Worm (Caenorhabditis elegans) whole organism, L4 larva: ENCODE measurements around the gene ZC13.10.

Experiments
- D1046.2 ChIP-seq: fragments of 200-800 bp; sonication (Bioruptor generic); IDR thresholded peaks from 2 replicates; pipeline ENCODE4 v1.3.6; 2022; ENCODE audit warnings: missing genetic modification characterization, missing compliant biosample characterization
- F10B5.3 ChIP-seq: sonication (generic microtip); optimal IDR thresholded peaks from 2 replicates; lab custom pipeline; 2016; ENCODE audit warnings: mild to moderate bottlenecking, missing genetic modification characterization, missing compliant biosample characterization
- R02D3.7 ChIP-seq: fragments of 150-350 bp; sonication (generic microtip); optimal IDR thresholded peaks from 3 replicates; lab custom pipeline; 2014; ENCODE audit warnings: missing biosample characterization, missing genetic modification characterization
- T20F7.1 ChIP-seq: fragments of 200-800 bp; sonication (Bioruptor generic); optimal IDR thresholded peaks from 2 replicates; lab custom pipeline; 2018; ENCODE audit warnings: mild to moderate bottlenecking, missing genetic modification characterization, missing compliant biosample characterization
- T26A8.4 ChIP-seq: fragments of 200-800 bp; sonication (Bioruptor generic); IDR thresholded peaks from 2 replicates; pipeline ENCODE4 v1.3.6; 2022; ENCODE audit warnings: missing genetic modification characterization, missing compliant biosample characterization
- Y105C5A.15 ChIP-seq: fragments of 200-800 bp; sonication (Bioruptor generic); IDR thresholded peaks from 2 replicates; pipeline ENCODE4 v1.3.6; 2022; ENCODE audit warnings: missing genetic modification characterization, missing compliant biosample characterization
- Y48G9A.11 ChIP-seq: fragments of 200-800 bp; sonication (Bioruptor generic); IDR thresholded peaks from 2 replicates; pipeline ENCODE4 v1.3.6; 2022; ENCODE audit warnings: missing genetic modification reagents, missing genetic modification characterization, missing compliant biosample characterization
- Y5F2A.4 ChIP-seq: fragments of 200-800 bp; sonication (Bioruptor generic); optimal IDR thresholded peaks from 2 replicates; lab custom pipeline; 2018; ENCODE audit warnings: mild to moderate bottlenecking, missing genetic modification characterization, missing compliant biosample characterization
- Y75B8A.6 ChIP-seq: fragments of 200-800 bp; sonication (Bioruptor generic); IDR thresholded peaks from 2 replicates; pipeline ENCODE4 v1.3.6; 2022; ENCODE audit warnings: missing genetic modification reagents, missing genetic modification characterization, missing compliant biosample characterization
- ZK337.2 ChIP-seq: fragments of 200-800 bp; sonication (Bioruptor generic); IDR thresholded peaks from 2 replicates; pipeline ENCODE4 v1.3.6; 2022; ENCODE audit warnings: missing genetic modification reagents, missing genetic modification characterization, missing compliant biosample characterization
- ZK546.5 ChIP-seq, 2 experiments: sonication (generic microtip); optimal IDR thresholded peaks; 2 replicates each; lab custom pipeline; 2017; ENCODE audit warnings: missing biosample characterization in 2 of 2, missing genetic modification characterization in 2 of 2
- aha-1 ChIP-seq: fragments of 150-350 bp; peaks from one replicate; lab custom pipeline; 2014; ENCODE audit warnings: missing biosample characterization, missing genetic modification characterization
- arid-1 ChIP-seq: fragments of 200-800 bp; sonication (Bioruptor generic); conservative IDR thresholded peaks from 2 replicates; pipeline ENCODE4 v1.3.6; 2022; ENCODE audit warnings: missing genetic modification reagents, missing genetic modification characterization, missing compliant biosample characterization
- ces-1 ChIP-seq: fragments of 150-350 bp; sonication (generic microtip); optimal IDR thresholded peaks from 4 replicates; lab custom pipeline; 2014; ENCODE audit warnings: missing biosample characterization, missing genetic modification reagents, missing genetic modification characterization
- daf-16 ChIP-seq, 3 experiments: sonication (generic microtip); optimal IDR thresholded peaks; 2 replicates each; lab custom pipeline; 2016 to 2017; ENCODE audit warnings: missing genetic modification characterization in 3 of 3, missing genetic modification reagents in 3 of 3, mild to moderate bottlenecking in 2 of 3, missing compliant biosample characterization in 2 of 3, missing biosample characterization in 1 of 3, moderate library complexity in 1 of 3
- dve-1 ChIP-seq: sonication (generic microtip); optimal IDR thresholded peaks from 2 replicates; lab custom pipeline; 2017; ENCODE audit warnings: antibody characterized with exemption, mild to moderate bottlenecking, missing genetic modification characterization, missing compliant biosample characterization; ENCODE audit not compliant: insufficient read depth
- egl-43 ChIP-seq: fragments of 200-800 bp; sonication (Bioruptor generic); IDR thresholded peaks from 2 replicates; pipeline ENCODE4 v1.3.6; 2022; ENCODE audit warnings: missing genetic modification reagents, missing genetic modification characterization, missing compliant biosample characterization
- fos-1 ChIP-seq: fragments of 150-350 bp; optimal IDR thresholded peaks from 2 replicates; lab custom pipeline; 2014; ENCODE audit warnings: missing biosample characterization, missing genetic modification characterization
- gei-8 ChIP-seq: fragments of 200-800 bp; sonication (Bioruptor generic); optimal IDR thresholded peaks from 2 replicates; lab custom pipeline; 2018; ENCODE audit warnings: mild to moderate bottlenecking, missing genetic modification characterization, missing compliant biosample characterization
- hif-1 ChIP-seq, 2 experiments: sonication (generic microtip); optimal IDR thresholded peaks; 2 replicates each; lab custom pipeline; 2016 to 2017; ENCODE audit warnings: missing compliant biosample characterization in 2 of 2, missing genetic modification characterization in 2 of 2, missing genetic modification reagents in 2 of 2, missing genotype in 2 of 2, mild to moderate bottlenecking in 1 of 2
- hlh-11 ChIP-seq: fragments of 200-800 bp; sonication (Bioruptor generic); optimal IDR thresholded peaks from 2 replicates; lab custom pipeline; 2018; ENCODE audit warnings: mild to moderate bottlenecking, missing genetic modification characterization, missing compliant biosample characterization
- hlh-30 ChIP-seq: sonication (generic microtip); optimal IDR thresholded peaks from 2 replicates; lab custom pipeline; 2017; ENCODE audit warnings: antibody characterized with exemption, mild to moderate bottlenecking, missing genetic modification characterization, missing compliant biosample characterization; ENCODE audit not compliant: insufficient read depth
- lim-7 ChIP-seq: fragments of 200-800 bp; sonication (Bioruptor generic); IDR thresholded peaks from 2 replicates; pipeline ENCODE4 v1.3.6; 2022; ENCODE audit warnings: missing genetic modification characterization, missing compliant biosample characterization
- lin-1 ChIP-seq: fragments of 200-800 bp; sonication (Bioruptor generic); IDR thresholded peaks from 2 replicates; pipeline ENCODE4 v1.3.6; 2022; ENCODE audit warnings: missing genetic modification reagents, missing genetic modification characterization, missing compliant biosample characterization
- lin-13 ChIP-seq: fragments of 150-350 bp; optimal IDR thresholded peaks from 2 replicates; lab custom pipeline; 2014; ENCODE audit warnings: missing biosample characterization, missing genetic modification reagents, missing genetic modification characterization
- lin-15B ChIP-seq: fragments of 150-350 bp; sonication (generic microtip); optimal IDR thresholded peaks from 3 replicates; lab custom pipeline; 2014; ENCODE audit warnings: missing biosample characterization, missing genetic modification characterization
- lin-38 ChIP-seq: fragments of 200-800 bp; sonication (Bioruptor generic); IDR thresholded peaks from 2 replicates; pipeline ENCODE4 v1.3.6; 2022; ENCODE audit warnings: missing genetic modification reagents, missing genetic modification characterization, missing compliant biosample characterization
- madf-5 ChIP-seq, 2 experiments: fragments of 200-800 bp; sonication (Bioruptor generic); IDR thresholded peaks; 2 replicates each; pipeline ENCODE4 v1.3.6; 2022; ENCODE audit warnings: missing compliant biosample characterization in 2 of 2, missing genetic modification characterization in 2 of 2
- mdt-29 ChIP-seq: fragments of 200-800 bp; sonication (Bioruptor generic); IDR thresholded peaks from 2 replicates; pipeline ENCODE4 v1.3.6; 2022; ENCODE audit warnings: missing genetic modification reagents, missing genetic modification characterization, missing compliant biosample characterization
- mep-1 ChIP-seq: fragments of 150-350 bp; sonication (generic microtip); optimal IDR thresholded peaks from 3 replicates; lab custom pipeline; 2014; ENCODE audit warnings: missing biosample characterization, missing genetic modification characterization
- mes-2 ChIP-seq: sonication (generic microtip); optimal IDR thresholded peaks from 2 replicates; lab custom pipeline; 2016; ENCODE audit warnings: missing genotype, mild to moderate bottlenecking, missing genetic modification characterization, missing compliant biosample characterization; ENCODE audit not compliant: poor library complexity, severe bottlenecking
- mxl-2 ChIP-seq: fragments of 200-800 bp; sonication (Bioruptor generic); conservative IDR thresholded peaks from 2 replicates; pipeline ENCODE4 v1.3.6; 2022; ENCODE audit warnings: missing genetic modification reagents, missing genetic modification characterization, missing compliant biosample characterization
- mxl-3 ChIP-seq: fragments of 200-800 bp; sonication (Bioruptor generic); optimal IDR thresholded peaks from 2 replicates; lab custom pipeline; 2018; ENCODE audit warnings: mild to moderate bottlenecking, missing genetic modification characterization, missing compliant biosample characterization
- nhr-25 ChIP-seq: sonication (generic microtip); optimal IDR thresholded peaks from 2 replicates; lab custom pipeline; 2017; ENCODE audit warnings: missing genetic modification characterization, mild to moderate bottlenecking, missing compliant biosample characterization, antibody characterized with exemption, moderate library complexity, borderline replicate concordance; ENCODE audit not compliant: insufficient read depth
- nhr-28 ChIP-seq: fragments of 150-350 bp; optimal IDR thresholded peaks from 2 replicates; lab custom pipeline; 2014; ENCODE audit warnings: missing biosample characterization, missing genetic modification characterization
- nhr-6 ChIP-seq: fragments of 150-350 bp; optimal IDR thresholded peaks from 2 replicates; lab custom pipeline; 2014; ENCODE audit warnings: missing biosample characterization, missing genetic modification characterization
- nhr-76 ChIP-seq: fragments of 150-350 bp; optimal IDR thresholded peaks from 2 replicates; lab custom pipeline; 2014; ENCODE audit warnings: missing biosample characterization, missing genetic modification characterization
- pha-4 ChIP-seq, 2 experiments: fragments of 150-350 bp in 1 of 2; fragments of 200-800 bp in 1 of 2; sonication (Bioruptor generic) in 1 of 2; IDR thresholded peaks in 1 of 2; optimal IDR thresholded peaks in 1 of 2; 2 replicates each; pipeline versions ENCODE4 v1.3.6 to Lab custom; 2014 to 2022; ENCODE audit warnings: missing genetic modification characterization in 2 of 2, missing genetic modification reagents in 2 of 2, missing biosample characterization in 1 of 2, missing compliant biosample characterization in 1 of 2
- pqm-1 ChIP-seq: sonication (generic microtip); optimal IDR thresholded peaks from 2 replicates; lab custom pipeline; 2017; ENCODE audit warnings: missing biosample characterization, missing genetic modification characterization
- rbr-2 ChIP-seq: sonication (generic microtip); optimal IDR thresholded peaks from 2 replicates; lab custom pipeline; 2016; ENCODE audit warnings: missing genotype, missing genetic modification characterization, missing compliant biosample characterization
- sdz-12 ChIP-seq: fragments of 200-800 bp; sonication (Bioruptor generic); optimal IDR thresholded peaks from 2 replicates; lab custom pipeline; 2018; ENCODE audit warnings: mild to moderate bottlenecking, missing genetic modification characterization, missing compliant biosample characterization
- set-16 ChIP-seq: fragments of 200-800 bp; sonication (Bioruptor generic); IDR thresholded peaks from 2 replicates; pipeline ENCODE4 v1.3.6; 2022; ENCODE audit warnings: missing genetic modification reagents, missing genetic modification characterization, missing compliant biosample characterization
- snpc-1.2 ChIP-seq: fragments of 200-800 bp; sonication (Bioruptor generic); IDR thresholded peaks from 2 replicates; pipeline ENCODE4 v1.3.6; 2022; ENCODE audit warnings: missing genetic modification reagents, missing genetic modification characterization, missing compliant biosample characterization
- spr-1 ChIP-seq: sonication (generic microtip); optimal IDR thresholded peaks from 2 replicates; lab custom pipeline; 2016; ENCODE audit warnings: mild to moderate bottlenecking, missing genetic modification characterization, missing compliant biosample characterization
- tag-97 ChIP-seq: fragments of 200-800 bp; sonication (Bioruptor generic); IDR thresholded peaks from 2 replicates; pipeline ENCODE4 v1.3.6; 2022; ENCODE audit warnings: missing genetic modification characterization, missing compliant biosample characterization
- unc-62 ChIP-seq, 3 experiments: fragments of 150-350 bp in 1 of 3; sonication (generic microtip); optimal IDR thresholded peaks in 2 of 3; peaks in 1 of 3; 1 replicate in 1 of 3; 2 replicates in 2 of 3; lab custom pipeline; 2014 to 2017; ENCODE audit warnings: missing biosample characterization in 3 of 3, missing genetic modification characterization in 3 of 3, missing genetic modification reagents in 3 of 3, missing genotype in 1 of 3
- zfp-2 ChIP-seq: sonication (generic microtip); optimal IDR thresholded peaks from 2 replicates; lab custom pipeline; 2016; ENCODE audit warnings: mild to moderate bottlenecking, missing genetic modification characterization, missing compliant biosample characterization

Gene ZC13.10

DNA sequence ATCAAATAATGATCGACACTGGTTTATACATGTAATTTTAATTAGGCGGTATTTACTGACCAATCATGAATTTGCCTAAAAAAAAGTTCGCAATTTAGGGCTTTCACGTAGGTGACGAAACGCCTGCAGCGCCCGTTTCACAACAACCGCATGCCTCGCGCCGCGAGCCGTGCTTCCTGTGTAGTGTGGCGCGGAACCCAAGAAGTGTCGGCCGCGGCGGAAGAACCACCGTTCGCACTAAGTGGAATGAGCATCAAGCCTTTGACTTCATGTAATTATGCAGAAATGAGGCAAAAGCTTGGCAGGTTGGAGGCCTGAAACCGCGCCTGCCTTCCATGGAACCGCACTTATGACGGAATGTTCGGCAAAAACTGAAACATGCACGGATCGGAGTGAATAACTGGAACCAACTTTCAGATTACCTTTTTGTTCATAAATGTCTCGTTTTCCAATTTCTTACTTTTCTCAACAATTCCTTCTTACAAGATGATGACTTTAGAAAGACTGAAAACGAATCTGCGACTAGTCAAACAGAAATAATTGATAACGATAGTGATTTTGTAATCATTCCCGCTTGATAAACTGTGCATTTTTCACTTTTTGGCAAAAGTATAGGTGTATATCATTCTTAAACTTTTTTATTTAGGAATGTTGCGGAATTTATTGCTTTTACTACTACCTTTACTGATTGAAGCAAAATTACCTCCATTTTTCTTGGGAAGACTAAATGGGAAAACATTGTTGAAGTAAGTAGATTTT is 30.3 kb downstream of the ZC13.10 start, which contains the start of gene F56F10.1 (continued):
- no peak for TF ChIP-seq Y5F2A.4
- TF ChIP-seq R02D3.7 (tag; lab: Kevin White, UChicago) = no peak
- TF ChIP-seq zfp-2 (tag; lab: Kevin White, UChicago) = no peak
- no peak for TF ChIP-seq ces-1 (GFP tag; lab: Kevin White, UChicago)
- TF ChIP-seq nhr-76 = no peak
- TF ChIP-seq Y48G9A.11 (GFP tag; lab: Robert Waterston, UW) = no peak
- no peak for TF ChIP-seq nhr-25 (tag; lab: Kevin White, UChicago)
- no peak for TF ChIP-seq sdz-12
- no peak for TF ChIP-seq daf-16 (GFP tag; optimal IDR thresholded peaks at IDR 0.05; lab: Kevin White, UChicago)
- TF ChIP-seq daf-16 (tag; optimal IDR thresholded peaks at IDR 0.05; lab: Kevin White, UChicago) = peak; percentile 36
- no peak for TF ChIP-seq T20F7.1 (GFP tag; lab: Kevin White, UChicago)
- no peak for TF ChIP-seq lin-15B
- no peak for TF ChIP-seq dve-1
- TF ChIP-seq pqm-1 = peak; percentile 87
- no peak for TF ChIP-seq Y105C5A.15 (GFP tag; lab: Robert Waterston, UW)
- TF ChIP-seq rbr-2 (tag; lab: Kevin White, UChicago) = no peak
- no peak for TF ChIP-seq lin-38 (GFP tag; lab: Robert Waterston, UW)
- TF ChIP-seq fos-1 (tag; lab: Kevin White, UChicago) = no peak
- no peak for TF ChIP-seq arid-1 (GFP tag; lab: Robert Waterston, UW)
- peak; percentile 38; the same call in 1 of the 2 replicates for TF ChIP-seq mxl-2 (GFP tag; lab: Robert Waterston, UW)
- no peak for TF ChIP-seq madf-5 (GFP tag; IDR thresholded peaks at IDR 0.05; lab: Robert Waterston, UW)
- no peak for TF ChIP-seq gei-8
- TF ChIP-seq tag-97 (GFP tag; lab: Robert Waterston, UW) = no peak
- TF ChIP-seq egl-43 (GFP tag; lab: Robert Waterston, UW) = no peak
- no peak for TF ChIP-seq snpc-1.2
- TF ChIP-seq D1046.2 (GFP tag; lab: Robert Waterston, UW) = no peak
- TF ChIP-seq mdt-29 (GFP tag; lab: Robert Waterston, UW) = no peak
- no peak for TF ChIP-seq pha-4 (GFP tag; IDR thresholded peaks at IDR 0.05; lab: Robert Waterston, UW)
- no peak for TF ChIP-seq pha-4 (tag; optimal IDR thresholded peaks at IDR 0.05; lab: Kevin White, UChicago)
- TF ChIP-seq F10B5.3 = no peak
- TF ChIP-seq spr-1 (tag; lab: Kevin White, UChicago) = no peak
- no peak for TF ChIP-seq lim-7 (GFP tag; lab: Robert Waterston, UW)
- no peak for TF ChIP-seq lin-1 (GFP tag; lab: Robert Waterston, UW)

DNA sequence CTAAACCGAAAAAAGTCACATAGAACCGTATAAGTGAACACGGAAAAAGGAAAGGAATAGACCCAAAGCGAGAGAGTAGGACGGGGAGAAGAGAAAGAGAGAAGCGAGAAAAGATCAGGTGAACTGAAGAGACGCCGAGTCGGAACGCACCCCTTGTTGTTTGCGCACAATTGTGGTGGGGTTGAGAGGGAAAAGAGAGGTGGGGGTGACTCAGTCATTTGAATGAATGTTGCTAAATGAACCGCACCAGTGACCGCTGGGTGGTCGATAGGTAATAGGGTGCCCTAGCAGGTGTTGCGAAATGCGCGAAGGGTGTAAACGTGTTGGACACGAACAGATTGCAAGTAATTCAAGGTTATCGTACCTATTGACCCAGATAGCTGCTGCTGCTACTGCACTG is 31.4 kb downstream of the ZC13.10 start, which contains the start of gene lgl-1:
lgl-1 (minus strand) TSS at position 70 of the 400 bp plus-strand sequence.
- TF ChIP-seq hif-1 (tag; optimal IDR thresholded peaks at IDR 0.05; lab: Kevin White, UChicago) (no peak), egl-43 (GFP tag; lab: Robert Waterston, UW) (peak; percentile 58; the same call in 1 of the 2 replicates), mep-1 (tag; lab: Kevin White, UChicago) (peak; percentile 45), lin-13 (no peak), mes-2 (peak; percentile 54), ZK337.2 (GFP tag; lab: Robert Waterston, UW) (no peak), mxl-3 (GFP tag; lab: Kevin White, UChicago) (peak; percentile 45), pqm-1 (no peak), daf-16 (GFP tag; optimal IDR thresholded peaks at IDR 0.05; lab: Kevin White, UChicago) (no peak), daf-16 (tag; optimal IDR thresholded peaks at IDR 0.05; lab: Kevin White, UChicago) (peak; percentile 75), dve-1 (peak; percentile 33), rbr-2 (tag; lab: Kevin White, UChicago) (peak; percentile 24), hlh-30 (tag; lab: Kevin White, UChicago) (peak; percentile 47), aha-1 (peak; percentile 58), hlh-11 (tag; lab: Kevin White, UChicago) (peak; percentile 39), set-16 (GFP tag; lab: Robert Waterston, UW) (peak; percentile 37; the same call in 1 of the 2 replicates), ZK546.5 (tag; optimal IDR thresholded peaks at IDR 0.05; lab: Kevin White, UChicago) (no peak), unc-62 (GFP tag; optimal IDR thresholded peaks at IDR 0.05 in 1 of 2; lab: Kevin White, UChicago) (no peak), unc-62 (tag; optimal IDR thresholded peaks at IDR 0.05; lab: Kevin White, UChicago) (no peak), T26A8.4 (GFP tag; lab: Robert Waterston, UW) (0 out of 2 replicates have a peak, but pooled peaks have one; percentile 31), nhr-28 (tag; lab: Kevin White, UChicago) (peak; percentile 52), Y75B8A.6 (GFP tag; lab: Robert Waterston, UW) (no peak), nhr-6 (peak; percentile 68)
